Fruit fly (Drosophila melanogaster) whole organism, pupa: ENCODE results near the gene eIF3h.

Source experiments
- CG12605 ChIP-seq: fragments of 200-800 bp; sonication (Bioruptor generic); IDR thresholded peaks from 2 replicates; pipeline ENCODE4 v1.3.6; 2022; ENCODE audit warnings: missing biosample characterization, missing genetic modification characterization
- CG17806 ChIP-seq: fragments of 200-800 bp; sonication (Bioruptor generic); optimal IDR thresholded peaks from 2 replicates; lab custom pipeline; 2018; ENCODE audit warnings: missing biosample characterization, mild to moderate bottlenecking, missing genetic modification characterization, moderate library complexity
- CG4496 ChIP-seq: fragments of 200-800 bp; sonication (Bioruptor generic); IDR thresholded peaks from 3 replicates; pipeline ENCODE4 v1.3.6; 2022; ENCODE audit warnings: missing biosample characterization, missing genetic modification characterization
- CG8159 ChIP-seq: fragments of 200-800 bp; sonication (Bioruptor generic); optimal IDR thresholded peaks from 3 replicates; lab custom pipeline; 2018; ENCODE audit warnings: missing biosample characterization, mild to moderate bottlenecking, missing genetic modification characterization, moderate library complexity
- CG8301 ChIP-seq: fragments of 200-800 bp; sonication (Bioruptor generic); optimal IDR thresholded peaks from 2 replicates; lab custom pipeline; 2018; ENCODE audit warnings: missing biosample characterization, mild to moderate bottlenecking, missing genetic modification characterization
- Ets98B ChIP-seq: fragments of 200-800 bp; sonication (Bioruptor generic); IDR thresholded peaks from 2 replicates; pipeline ENCODE4 v1.3.6; 2022; ENCODE audit warnings: missing biosample characterization, missing genetic modification characterization
- Pif1A ChIP-seq: fragments of 200-800 bp; sonication (Bioruptor generic); optimal IDR thresholded peaks from 3 replicates; lab custom pipeline; 2016; ENCODE audit warnings: missing biosample characterization, missing genetic modification characterization
- Snoo ChIP-seq: fragments of 200-800 bp; sonication (Bioruptor generic); optimal IDR thresholded peaks from 3 replicates; lab custom pipeline; 2017; ENCODE audit warnings: missing biosample characterization, mild to moderate bottlenecking, missing genetic modification characterization, inconsistent platforms
- gl ChIP-seq: fragments of 200-800 bp; sonication (Bioruptor generic); optimal IDR thresholded peaks from 2 replicates; lab custom pipeline; 2018; ENCODE audit warnings: missing biosample characterization, mild to moderate bottlenecking, missing genetic modification characterization

- TF ChIP-seq Ets98B (GFP tag; lab: Robert Waterston, UW) (no peak), Pif1A (no peak), CG8301 (tag; lab: Kevin White, UChicago) (no peak), CG12605 (GFP tag; lab: Robert Waterston, UW) (no peak), CG4496 (GFP tag; lab: Robert Waterston, UW) (no peak), Snoo (tag; lab: Kevin White, UChicago) (no peak), CG17806 (no peak), CG8159 (no peak), gl (no peak)
These were observed 21.5 kb downstream of the eIF3h start for dm6 chr2L:5031399-5031798.
